Fruit fly (Drosophila melanogaster) whole organism, adult: ENCODE measurements around the gene Spc25.

ENCODE experiments used
- Clk ChIP-seq: fragments of 200-800 bp; sonication (Bioruptor generic); optimal IDR thresholded peaks from 2 replicates; lab custom pipeline; 2017; ENCODE audit warnings: missing biosample characterization, missing genetic modification characterization
- Hr96 ChIP-seq: fragments of 200-800 bp; sonication (Bioruptor generic); optimal IDR thresholded peaks from 2 replicates; lab custom pipeline; 2016; ENCODE audit warnings: missing biosample characterization, missing genetic modification characterization

dm6 chr3R:12995047-12995446 is 33.5 kb downstream of the Spc25 start, which contains the start of gene yellow-f2:
- TF ChIP-seq Clk (GFP tag; lab: Kevin White, UChicago) (no peak), Hr96 (no peak)
